ENCODE assay signal across 4 worm cellular contexts in the genomic region with DNA sequence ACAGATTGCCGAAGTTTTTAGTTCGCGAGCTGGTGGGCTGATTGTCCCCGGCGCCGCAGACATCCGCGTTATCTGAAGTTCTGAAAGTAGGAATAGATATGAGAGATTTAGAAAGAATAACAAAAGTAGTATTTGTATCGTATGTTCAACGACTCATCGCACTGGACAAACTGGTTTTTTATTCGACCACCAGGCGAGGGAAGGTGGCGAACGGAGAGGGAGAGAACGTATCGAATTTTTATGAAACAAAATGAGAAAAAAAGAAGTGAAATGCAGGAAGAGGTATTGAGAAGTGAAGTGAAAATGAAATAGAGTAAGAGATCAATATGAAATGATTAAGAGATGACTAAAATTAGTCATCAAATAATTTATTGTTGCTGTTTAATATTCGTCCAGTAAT.
A peak's percentile ranks its signal among the peaks of the same experiment; 100 is the strongest.
TF ChIP-seq lines count a peak whose summit lies in the region.

TSS of gene tbc-2 (minus strand) at position 80 of the 400 bp plus-strand sequence.

TF ChIP-seq in whole organism, L1 larva, 84 proteins besides CTCF, POLR2A, EP300 and RAD21:
- TF ChIP-seq tbx-2 (tag; optimal IDR thresholded peaks at IDR 0.05; lab: Kevin White, UChicago), result no peak
- TF ChIP-seq ztf-4 (tag; optimal IDR thresholded peaks at IDR 0.05; lab: Kevin White, UChicago), result no peak
- TF ChIP-seq jun-1 (tag; optimal IDR thresholded peaks at IDR 0.05; lab: Kevin White, UChicago), result no peak
- TF ChIP-seq nhr-12 (tag; optimal IDR thresholded peaks at IDR 0.05; lab: Kevin White, UChicago), result no peak
- TF ChIP-seq unc-30 (tag; optimal IDR thresholded peaks at IDR 0.05; lab: Kevin White, UChicago), result no peak
- TF ChIP-seq lin-14 (GFP tag; optimal IDR thresholded peaks at IDR 0.05; lab: Kevin White, UChicago), result peak; percentile 51
- TF ChIP-seq grh-1 (GFP tag; IDR thresholded peaks at IDR 0.05; lab: Robert Waterston, UW), result peak; percentile 30; the same call in 1 of the 2 replicates
- TF ChIP-seq aha-1 (tag; optimal IDR thresholded peaks at IDR 0.05; lab: Kevin White, UChicago), result no peak
- no peak for TF ChIP-seq swsn-7 (tag; optimal IDR thresholded peaks at IDR 0.05; lab: Kevin White, UChicago)
- no peak for TF ChIP-seq fos-1 (tag; optimal IDR thresholded peaks at IDR 0.05; lab: Kevin White, UChicago)
- TF ChIP-seq sptf-1 (tag; optimal IDR thresholded peaks at IDR 0.05; lab: Kevin White, UChicago), result no peak
- TF ChIP-seq pax-3 (tag; optimal IDR thresholded peaks at IDR 0.05; lab: Kevin White, UChicago), result no peak
- no peak for TF ChIP-seq lir-3 (tag; optimal IDR thresholded peaks at IDR 0.05; lab: Kevin White, UChicago; ENCODE audit: poor library complexity)
- TF ChIP-seq ceh-88 (GFP tag; IDR thresholded peaks at IDR 0.05; lab: Robert Waterston, UW), result no peak
- no peak for TF ChIP-seq hlh-4 (tag; optimal IDR thresholded peaks at IDR 0.05; lab: Kevin White, UChicago)
- TF ChIP-seq elt-3 (tag; optimal IDR thresholded peaks at IDR 0.05; lab: Kevin White, UChicago), result peak in 1 of 6 experiments; percentile 36
- TF ChIP-seq blmp-1 (tag; optimal IDR thresholded peaks at IDR 0.05; lab: Kevin White, UChicago), result peak; percentile 74
- no peak for TF ChIP-seq pag-3 (tag; optimal IDR thresholded peaks at IDR 0.05; lab: Kevin White, UChicago; ENCODE audit: borderline replicate concordance, insufficient read depth)
- no peak for TF ChIP-seq hlh-17 (GFP tag; optimal IDR thresholded peaks at IDR 0.05; lab: Kevin White, UChicago; ENCODE audit: borderline replicate concordance)
- no peak for TF ChIP-seq mab-9 (GFP tag; IDR thresholded peaks at IDR 0.05; lab: Robert Waterston, UW)

TF ChIP-seq in whole organism, L2 larva, 48 proteins besides CTCF, POLR2A, EP300 and RAD21:
- TF ChIP-seq blmp-1 (tag; optimal IDR thresholded peaks at IDR 0.05; lab: Kevin White, UChicago; ENCODE audit: insufficient read depth) (peak; percentile 26), sma-3 (GFP tag; optimal IDR thresholded peaks at IDR 0.05; lab: Kevin White, UChicago) (peak; percentile 8), ceh-16 (tag; optimal IDR thresholded peaks at IDR 0.05; lab: Kevin White, UChicago) (no peak), nhr-237 (tag; optimal IDR thresholded peaks at IDR 0.05; lab: Kevin White, UChicago) (no peak), unc-39 (tag; optimal IDR thresholded peaks at IDR 0.05; lab: Kevin White, UChicago) (no peak), ceh-82 (tag; optimal IDR thresholded peaks at IDR 0.05; lab: Kevin White, UChicago) (no peak), lin-11 (tag; optimal IDR thresholded peaks at IDR 0.05; lab: Kevin White, UChicago) (no peak)

TF ChIP-seq in whole organism, L3 larva, 47 proteins besides CTCF, POLR2A, EP300 and RAD21:
- TF ChIP-seq nhr-23 (tag; optimal IDR thresholded peaks at IDR 0.05; lab: Kevin White, UChicago), result peak; percentile 37
- no peak for TF ChIP-seq fkh-10 (GFP tag; optimal IDR thresholded peaks at IDR 0.05; lab: Kevin White, UChicago)
- peak; percentile 23 for TF ChIP-seq nhr-25 (tag; optimal IDR thresholded peaks at IDR 0.05; lab: Kevin White, UChicago)
TF ChIP-seq in whole organism, L3 larva: peak in this region for 2.

TF ChIP-seq in whole organism, L4 larva, 104 proteins besides CTCF, POLR2A, EP300 and RAD21:
- TF ChIP-seq Y5F2A.4 (GFP tag; optimal IDR thresholded peaks at IDR 0.05; lab: Kevin White, UChicago), result no peak
- TF ChIP-seq T26A8.4 (GFP tag; IDR thresholded peaks at IDR 0.05; lab: Robert Waterston, UW), result no peak
- peak in 1 of 2 experiments; percentile 51 for TF ChIP-seq unc-62 (GFP tag; optimal IDR thresholded peaks at IDR 0.05 in 1 of 2; lab: Kevin White, UChicago)
- TF ChIP-seq unc-62 (tag; optimal IDR thresholded peaks at IDR 0.05; lab: Kevin White, UChicago), result no peak
- no peak for TF ChIP-seq mep-1 (tag; optimal IDR thresholded peaks at IDR 0.05; lab: Kevin White, UChicago)
- no peak for TF ChIP-seq lin-15B (tag; optimal IDR thresholded peaks at IDR 0.05; lab: Kevin White, UChicago)
- no peak for TF ChIP-seq unc-39 (tag; optimal IDR thresholded peaks at IDR 0.05; lab: Kevin White, UChicago)
- TF ChIP-seq nhr-28 (tag; optimal IDR thresholded peaks at IDR 0.05; lab: Kevin White, UChicago), result peak; percentile 36

Comparison
In these comparisons a context has a peak if more than half of its experiments do, and no peak if none do; other contexts are left out.
1. Of the 29 proteins assayed by ChIP-seq in both whole organism, L4 larva and whole organism, L1 larva: peak only in whole organism, L4 larva: nhr-28; only in whole organism, L1 larva: none; in both: none; in neither: 27; mixed calls (peak in some experiments, not most) for 1.